Fruit fly (Drosophila melanogaster) whole organism, embryonic: ENCODE measurements around the gene Cyp313a5.

Experiments
- Adf1 ChIP-seq: fragments of 200-800 bp; sonication (Bioruptor generic); IDR thresholded peaks from 2 replicates; pipeline ENCODE4 v1.3.6; 2022; ENCODE audit warnings: missing biosample characterization, missing genetic modification characterization
- CG10267 ChIP-seq: fragments of 200-800 bp; sonication (Bioruptor generic); optimal IDR thresholded peaks from 2 replicates; lab custom pipeline; 2018; ENCODE audit warnings: missing biosample characterization, mild to moderate bottlenecking, missing genetic modification characterization, moderate library complexity
- CG10274 ChIP-seq: fragments of 200-800 bp; sonication (Bioruptor generic); optimal IDR thresholded peaks from 3 replicates; lab custom pipeline; 2017; ENCODE audit warnings: missing biosample characterization, mild to moderate bottlenecking, missing genetic modification characterization
- CG10462 ChIP-seq: fragments of 200-800 bp; sonication (Bioruptor generic); optimal IDR thresholded peaks from 2 replicates; lab custom pipeline; 2016; ENCODE audit warnings: missing biosample characterization, missing genetic modification characterization
- CG11504 ChIP-seq: fragments of 200-800 bp; sonication (Bioruptor generic); optimal IDR thresholded peaks from 3 replicates; lab custom pipeline; 2019; ENCODE audit warnings: missing biosample characterization, mild to moderate bottlenecking, missing genetic modification characterization, moderate library complexity
- CG14050 ChIP-seq: fragments of 200-800 bp; sonication (Bioruptor generic); IDR thresholded peaks from 3 replicates; pipeline ENCODE4 v1.3.6; 2022; ENCODE audit warnings: missing biosample characterization, missing genetic modification characterization
- CG14860 ChIP-seq: fragments of 200-800 bp; sonication (Bioruptor generic); IDR thresholded peaks from 3 replicates; pipeline ENCODE4 v1.3.6; 2022; ENCODE audit warnings: missing biosample characterization, missing genetic modification characterization; ENCODE audit not compliant: partially characterized antibody
- CG15269 ChIP-seq: fragments of 200-800 bp; sonication (Bioruptor generic); optimal IDR thresholded peaks from 2 replicates; lab custom pipeline; 2018; ENCODE audit warnings: missing biosample characterization, mild to moderate bottlenecking, missing genetic modification characterization, moderate library complexity
- CG18262 ChIP-seq: fragments of 200-800 bp; optimal IDR thresholded peaks from 3 replicates; lab custom pipeline; 2019; ENCODE audit warnings: missing biosample characterization, mild to moderate bottlenecking, missing genetic modification characterization, moderate library complexity
- CG30431 ChIP-seq: fragments of 200-800 bp; sonication (Bioruptor generic); optimal IDR thresholded peaks from 2 replicates; lab custom pipeline; 2017; ENCODE audit warnings: missing biosample characterization, missing genetic modification characterization
- CG4617 ChIP-seq: fragments of 200-800 bp; sonication (Bioruptor generic); optimal IDR thresholded peaks from 3 replicates; lab custom pipeline; 2016; ENCODE audit warnings: missing biosample characterization, missing genetic modification characterization, borderline replicate concordance
- CG7372 ChIP-seq: fragments of 200-800 bp; sonication (Bioruptor generic); IDR thresholded peaks from 2 replicates; pipeline ENCODE4 v1.3.6; 2022; ENCODE audit warnings: missing biosample characterization, missing genetic modification characterization
- CG8290 ChIP-seq, 3 experiments: fragments of 200-800 bp; sonication (Bioruptor generic); optimal IDR thresholded peaks; 2 replicates each; lab custom pipeline; 2016 to 2019; ENCODE audit warnings: missing biosample characterization in 3 of 3, missing genetic modification characterization in 3 of 3, mild to moderate bottlenecking in 2 of 3, moderate library complexity in 1 of 3
- D ChIP-seq, 2 experiments: fragments of 200-800 bp in 1 of 2; fragments of >200 bp in 1 of 2; sonication (Bioruptor generic) in 1 of 2; optimal IDR thresholded peaks; 2 replicates in 1 of 2; 3 replicates in 1 of 2; lab custom pipeline; 2017; ENCODE audit warnings: mild to moderate bottlenecking in 1 of 2, missing biosample characterization in 1 of 2, missing genetic modification characterization in 1 of 2, missing genetic modification reagents in 1 of 2
- HLH4C ChIP-seq: fragments of 200-800 bp; sonication (Bioruptor generic); IDR thresholded peaks from 3 replicates; pipeline ENCODE4 v1.3.6; 2022; ENCODE audit warnings: missing biosample characterization, missing genetic modification characterization; ENCODE audit not compliant: partially characterized antibody
- Kr ChIP-seq: fragments of 200-800 bp; sonication (Bioruptor generic); optimal IDR thresholded peaks from 2 replicates; lab custom pipeline; 2017; ENCODE audit warnings: missing biosample characterization, mild to moderate bottlenecking, missing genetic modification characterization
- Lim3 ChIP-seq: fragments of 200-800 bp; sonication (Bioruptor generic); IDR thresholded peaks from 2 replicates; pipeline ENCODE4 v1.3.6; 2022; ENCODE audit warnings: missing biosample characterization, missing genetic modification characterization
- Nf-YC ChIP-seq: fragments of 200-800 bp; optimal IDR thresholded peaks from 3 replicates; lab custom pipeline; 2019; ENCODE audit warnings: missing biosample characterization, mild to moderate bottlenecking, missing genetic modification characterization, moderate library complexity
- NfI ChIP-seq: fragments of 200-800 bp; sonication (Bioruptor generic); optimal IDR thresholded peaks from 3 replicates; lab custom pipeline; 2018; ENCODE audit warnings: missing biosample characterization, mild to moderate bottlenecking, missing genetic modification characterization, moderate library complexity
- Opbp ChIP-seq: fragments of 200-800 bp; sonication (Bioruptor generic); IDR thresholded peaks from 3 replicates; pipeline ENCODE4 v1.3.6; 2022; ENCODE audit warnings: missing biosample characterization, missing genetic modification characterization; ENCODE audit not compliant: partially characterized antibody
- Sox102F ChIP-seq: fragments of 200-800 bp; sonication (Bioruptor generic); optimal IDR thresholded peaks from 2 replicates; lab custom pipeline; 2018; ENCODE audit warnings: missing biosample characterization, mild to moderate bottlenecking, missing genetic modification characterization, moderate library complexity
- Ssrp ChIP-seq: fragments of 200-800 bp; sonication (Bioruptor generic); optimal IDR thresholded peaks from 2 replicates; lab custom pipeline; 2018; ENCODE audit warnings: missing biosample characterization, mild to moderate bottlenecking, missing genetic modification characterization, moderate library complexity
- TFAM ChIP-seq: fragments of 200-800 bp; sonication (Bioruptor generic); optimal IDR thresholded peaks from 2 replicates; lab custom pipeline; 2017; ENCODE audit warnings: missing biosample characterization, missing genetic modification characterization, inconsistent platforms
- Vsx1 ChIP-seq: fragments of 200-800 bp; sonication (Bioruptor generic); optimal IDR thresholded peaks from 2 replicates; lab custom pipeline; 2017; ENCODE audit warnings: missing biosample characterization, mild to moderate bottlenecking, missing genetic modification characterization, missing genetic modification reagents
- Xrp1 ChIP-seq: fragments of 200-800 bp; sonication (Bioruptor generic); IDR thresholded peaks from 2 replicates; pipeline ENCODE4 v1.3.6; 2022; ENCODE audit warnings: missing biosample characterization, missing genetic modification characterization
- cad ChIP-seq: fragments of >200 bp; optimal IDR thresholded peaks from 2 replicates; lab custom pipeline; 2017; ENCODE audit warnings: missing biosample characterization, missing genetic modification characterization
- chinmo ChIP-seq: fragments of 200-800 bp; sonication (Bioruptor generic); IDR thresholded peaks from 4 replicates; pipeline ENCODE4 v1.3.6; 2022; ENCODE audit warnings: missing biosample characterization, missing genetic modification characterization; ENCODE audit not compliant: partially characterized antibody
- chm ChIP-seq: fragments of 200-800 bp; sonication (Bioruptor generic); IDR thresholded peaks from 2 replicates; pipeline ENCODE4 v1.3.6; 2022; ENCODE audit warnings: missing biosample characterization, missing genetic modification characterization
- crc ChIP-seq: fragments of 200-800 bp; sonication (Bioruptor generic); optimal IDR thresholded peaks from 2 replicates; lab custom pipeline; 2016; ENCODE audit warnings: missing biosample characterization, missing genetic modification characterization
- crol ChIP-seq: fragments of 200-800 bp; sonication (Bioruptor generic); IDR thresholded peaks from 2 replicates; pipeline ENCODE4 v1.3.6; 2022; ENCODE audit warnings: missing biosample characterization, missing genetic modification characterization
- ems ChIP-seq: fragments of 200-800 bp; sonication (Bioruptor generic); optimal IDR thresholded peaks from 3 replicates; lab custom pipeline; 2016; ENCODE audit warnings: missing biosample characterization, missing genetic modification characterization
- gcm ChIP-seq: fragments of 200-800 bp; sonication (Bioruptor generic); optimal IDR thresholded peaks from 2 replicates; lab custom pipeline; 2019; ENCODE audit warnings: missing biosample characterization, mild to moderate bottlenecking, missing genetic modification characterization, moderate library complexity
- gcm2 ChIP-seq: fragments of 200-800 bp; sonication (Bioruptor generic); optimal IDR thresholded peaks from 2 replicates; lab custom pipeline; 2016; ENCODE audit warnings: missing biosample characterization, missing genetic modification characterization
- grn ChIP-seq: fragments of 200-800 bp; sonication (Bioruptor generic); optimal IDR thresholded peaks from 3 replicates; lab custom pipeline; 2017; ENCODE audit warnings: missing biosample characterization, missing genetic modification characterization
- gsb-n ChIP-seq: fragments of 200-800 bp; sonication (Bioruptor generic); optimal IDR thresholded peaks from 3 replicates; lab custom pipeline; 2018; ENCODE audit warnings: missing biosample characterization, mild to moderate bottlenecking, missing genetic modification characterization
- insv ChIP-seq, 2 experiments: fragments of 200-800 bp; sonication (Bioruptor generic); optimal IDR thresholded peaks; 3 replicates each; lab custom pipeline; 2016 to 2018; ENCODE audit warnings: missing biosample characterization in 2 of 2, missing genetic modification characterization in 2 of 2
- inv ChIP-seq: fragments of 200-800 bp; sonication (Bioruptor generic); IDR thresholded peaks from 2 replicates; pipeline ENCODE4 v1.3.6; 2022; ENCODE audit warnings: missing biosample characterization, missing genetic modification characterization; ENCODE audit not compliant: partially characterized antibody
- klu ChIP-seq: fragments of 200-800 bp; sonication (Bioruptor generic); IDR thresholded peaks from 2 replicates; pipeline ENCODE4 v1.3.6; 2022; ENCODE audit warnings: missing biosample characterization, missing genetic modification characterization
- kni ChIP-seq: fragments of 200-800 bp; sonication (Bioruptor generic); optimal IDR thresholded peaks from 3 replicates; lab custom pipeline; 2017; ENCODE audit warnings: mild to moderate bottlenecking, missing biosample characterization, missing genetic modification reagents, missing genetic modification characterization
- lov ChIP-seq, 2 experiments: fragments of 200-800 bp in 1 of 2; fragments of >200 bp in 1 of 2; sonication (Bioruptor generic) in 1 of 2; IDR thresholded peaks in 1 of 2; optimal IDR thresholded peaks in 1 of 2; 2 replicates in 1 of 2; 3 replicates in 1 of 2; pipeline versions ENCODE4 v1.3.6 to Lab custom; 2017 to 2022; ENCODE audit warnings: missing biosample characterization in 1 of 2, missing genetic modification characterization in 1 of 2
- nau ChIP-seq: fragments of 200-800 bp; sonication (Bioruptor generic); optimal IDR thresholded peaks from 3 replicates; lab custom pipeline; 2017; ENCODE audit warnings: missing biosample characterization, mild to moderate bottlenecking, missing genetic modification characterization, missing genetic modification reagents
- sens ChIP-seq: fragments of 200-800 bp; sonication (Bioruptor generic); peaks from one replicate; lab custom pipeline; 2016; ENCODE audit warnings: missing biosample characterization, missing genetic modification characterization
- tll ChIP-seq, 2 experiments: fragments of 200-800 bp in 1 of 2; fragments of >200 bp in 1 of 2; sonication (Bioruptor generic) in 1 of 2; optimal IDR thresholded peaks; 2 replicates each; lab custom pipeline; 2017 to 2019; ENCODE audit warnings: missing biosample characterization in 2 of 2, missing genetic modification characterization in 2 of 2, mild to moderate bottlenecking in 1 of 2, moderate library complexity in 1 of 2
- toy ChIP-seq: fragments of 200-800 bp; sonication (Bioruptor generic); IDR thresholded peaks from 2 replicates; pipeline ENCODE4 v1.3.6; 2022; ENCODE audit warnings: missing biosample characterization, missing genetic modification characterization
- zen ChIP-seq: fragments of 200-800 bp; sonication (Bioruptor generic); optimal IDR thresholded peaks from 3 replicates; lab custom pipeline; 2018; ENCODE audit warnings: missing biosample characterization, mild to moderate bottlenecking, missing genetic modification characterization, moderate library complexity
- zen2 ChIP-seq: fragments of 200-800 bp; sonication (Bioruptor generic); IDR thresholded peaks from 3 replicates; pipeline ENCODE4 v1.3.6; 2022; ENCODE audit warnings: missing biosample characterization, missing genetic modification characterization; ENCODE audit not compliant: partially characterized antibody

Cyp313a5 gene

dm6 chr3R:12248243-12248642 is 13.8 kb upstream of the Cyp313a5 start:
- TF ChIP-seq D (optimal IDR thresholded peaks at IDR 0.05; lab: Kevin White, UChicago): peak; percentile 92
- TF ChIP-seq D (GFP tag; optimal IDR thresholded peaks at IDR 0.05; lab: Kevin White, UChicago): no peak
- TF ChIP-seq cad: peak; percentile 83
- TF ChIP-seq ems (GFP tag; lab: Kevin White, UChicago): no peak
- TF ChIP-seq tll (GFP tag; optimal IDR thresholded peaks at IDR 0.05; lab: Kevin White, UChicago): peak in 1 of 2 experiments; percentile 93
- TF ChIP-seq CG4617 (GFP tag; lab: Kevin White, UChicago): no peak
- TF ChIP-seq Kr (GFP tag; lab: Kevin White, UChicago): peak; percentile 5
- TF ChIP-seq zen: peak; percentile 61

- TF ChIP-seq Lim3 (GFP tag; lab: Robert Waterston, UW): no peak
- no peak for TF ChIP-seq CG30431 (GFP tag; lab: Kevin White, UChicago)
- no peak for TF ChIP-seq CG14050 (GFP tag; lab: Robert Waterston, UW)
- TF ChIP-seq TFAM (GFP tag; lab: Kevin White, UChicago): no peak
- no peak for TF ChIP-seq kni
- no peak for TF ChIP-seq lov (optimal IDR thresholded peaks at IDR 0.05; lab: Kevin White, UChicago)
- TF ChIP-seq lov (GFP tag; IDR thresholded peaks at IDR 0.05; lab: Robert Waterston, UW): no peak
- peak; percentile 2 for TF ChIP-seq Vsx1 (GFP tag; lab: Kevin White, UChicago)
- TF ChIP-seq gsb-n (tag; lab: Kevin White, UChicago): peak; percentile 13
- peak; percentile 97 for TF ChIP-seq crol (GFP tag; lab: Robert Waterston, UW)
- TF ChIP-seq inv (GFP tag; lab: Robert Waterston, UW): no peak; the same call in 1 of the 2 replicates
- 0 out of 4 replicates have a peak, but pooled peaks have one; percentile 77 for TF ChIP-seq chinmo (GFP tag; lab: Robert Waterston, UW)
- TF ChIP-seq Adf1 (GFP tag; lab: Robert Waterston, UW): peak; percentile 37; the same call in 1 of the 2 replicates
- no peak for TF ChIP-seq Xrp1 (GFP tag; lab: Robert Waterston, UW)
- no peak for TF ChIP-seq CG11504
- TF ChIP-seq CG10462 (GFP tag; lab: Kevin White, UChicago): no peak
- no peak for TF ChIP-seq CG7372 (GFP tag; lab: Robert Waterston, UW)
- TF ChIP-seq gcm2: no peak
- TF ChIP-seq CG18262 (tag; lab: Kevin White, UChicago): no peak
- TF ChIP-seq HLH4C (GFP tag; lab: Robert Waterston, UW): no peak; the same call in 2 of the 3 replicates
- no peak for TF ChIP-seq CG10267 (tag; lab: Kevin White, UChicago)
- 0 out of 3 replicates have a peak, but pooled peaks have one; percentile 10 for TF ChIP-seq Opbp (GFP tag; lab: Robert Waterston, UW)
- TF ChIP-seq chm: peak; percentile 60; the same call in 1 of the 2 replicates
- peak; percentile 27; the same call in 1 of the 3 replicates for TF ChIP-seq zen2 (GFP tag; lab: Robert Waterston, UW)
- no peak for TF ChIP-seq nau (GFP tag; lab: Kevin White, UChicago)
- peak in 1 of 2 experiments; percentile 63 for TF ChIP-seq insv (GFP tag; optimal IDR thresholded peaks at IDR 0.05; lab: Kevin White, UChicago)
- TF ChIP-seq CG10274: no peak
- TF ChIP-seq NfI (GFP tag; lab: Kevin White, UChicago): no peak
- peak; percentile 51 for TF ChIP-seq sens
- TF ChIP-seq CG8290 (GFP tag; optimal IDR thresholded peaks at IDR 0.05; lab: Kevin White, UChicago): no peak
- TF ChIP-seq CG8290 (tag; optimal IDR thresholded peaks at IDR 0.05; lab: Kevin White, UChicago): no peak
- TF ChIP-seq Ssrp (tag; lab: Kevin White, UChicago): no peak
- no peak for TF ChIP-seq gcm (GFP tag; lab: Kevin White, UChicago)
- no peak for TF ChIP-seq Sox102F
- TF ChIP-seq grn: peak; percentile 17
- TF ChIP-seq toy (GFP tag; lab: Robert Waterston, UW): no peak
- TF ChIP-seq crc (GFP tag; lab: Kevin White, UChicago): no peak
- no peak for TF ChIP-seq CG15269 (tag; lab: Kevin White, UChicago)
- TF ChIP-seq klu (GFP tag; lab: Robert Waterston, UW): no peak
- peak; percentile 97 for TF ChIP-seq Nf-YC
- TF ChIP-seq CG14860: no peak
These were observed 10.1 kb upstream of the Cyp313a5 start for dm6 chr3R:12244468-12245060.
